Worm (Caenorhabditis elegans): ENCODE data around the gene C09E7.8.

DNA sequence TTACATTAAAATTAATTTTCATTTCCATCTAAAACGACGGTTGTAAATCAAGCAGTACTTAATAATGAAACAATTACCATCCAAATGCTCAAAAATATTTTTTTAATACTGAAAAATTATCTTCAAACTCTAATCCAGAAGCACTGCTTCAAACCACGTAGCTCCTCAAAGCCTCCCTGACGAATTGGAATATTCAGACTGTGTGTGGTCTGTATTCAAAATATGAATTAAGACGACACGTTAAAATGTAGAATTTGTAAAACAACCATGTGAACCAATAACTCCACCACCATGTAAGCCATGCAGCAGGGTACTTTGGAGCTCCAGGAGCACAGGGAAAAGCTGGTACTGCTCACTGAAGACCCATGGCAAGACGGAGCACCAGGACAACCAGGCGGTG, 21.0 kb upstream of the C09E7.8 start, which contains the start of gene F27B3.8:
- TF ChIP-seq tbx-37 (GFP tag; conservative IDR thresholded peaks at IDR 0.05) (no peak), hnd-1 (tag; optimal IDR thresholded peaks at IDR 0.05) (no peak), ama-1 (optimal IDR thresholded peaks at IDR 0.05) (no peak), F13C5.2 (tag; optimal IDR thresholded peaks at IDR 0.05) (no peak), hmbx-1 (tag; optimal IDR thresholded peaks at IDR 0.05) (no peak), B0310.2 (tag; optimal IDR thresholded peaks at IDR 0.05) (no peak), scrt-1 (GFP tag; IDR thresholded peaks at IDR 0.05) (no peak), pes-1 (GFP tag; IDR thresholded peaks at IDR 0.05) (no peak)

Measured in whole organism, early embryonic.